Worm (Caenorhabditis elegans): ENCODE measurements around the gene nck-1.

The nck-1 gene

DNA sequence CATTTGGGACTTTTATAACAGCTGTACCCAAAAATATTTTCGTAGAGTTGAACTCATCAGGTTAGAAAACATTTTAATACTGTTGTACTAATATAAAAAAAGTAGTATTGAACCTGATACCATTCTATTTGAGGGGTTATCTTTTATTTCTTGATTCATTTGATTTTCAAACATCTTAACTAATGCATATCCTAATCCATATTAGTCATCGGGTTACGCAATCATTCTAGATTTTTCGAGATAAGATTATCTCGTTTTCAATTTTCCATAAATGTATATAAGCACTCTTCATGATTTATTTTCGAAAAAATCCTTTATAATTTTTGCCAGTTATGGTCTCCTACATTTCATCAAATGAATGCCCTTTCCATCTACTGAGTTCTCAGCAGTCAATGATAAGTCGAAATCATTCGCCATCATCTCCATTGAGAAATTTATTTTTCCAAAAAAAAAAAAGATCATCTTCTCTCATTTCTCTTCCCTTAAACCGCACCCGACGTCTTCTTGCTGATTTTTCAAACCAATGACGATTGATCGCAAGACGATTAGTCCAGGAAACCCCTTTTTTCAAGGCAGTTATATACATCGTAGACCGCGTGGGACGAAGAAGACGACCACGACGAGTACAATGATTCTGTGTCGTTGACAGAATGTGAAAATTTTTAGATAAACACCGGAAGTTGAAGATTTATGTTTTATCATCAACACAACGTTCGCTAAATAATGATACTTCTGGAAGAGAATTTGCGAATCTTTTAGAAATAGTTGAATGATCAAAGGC, 14.6 kb downstream of the nck-1 start:
- TF ChIP-seq tra-4 (tag; optimal IDR thresholded peaks at IDR 0.05) (no peak), B0310.2 (tag; optimal IDR thresholded peaks at IDR 0.05) (no peak), ceh-13 (GFP tag; optimal IDR thresholded peaks at IDR 0.05) (no peak), flt-1 (GFP tag; IDR thresholded peaks at IDR 0.05) (no peak), aly-1 (tag; optimal IDR thresholded peaks at IDR 0.05) (no peak), ama-1 (optimal IDR thresholded peaks at IDR 0.05) (no peak), ceh-36 (tag; optimal IDR thresholded peaks at IDR 0.05) (no peak), ets-7 (tag; optimal IDR thresholded peaks at IDR 0.05) (no peak), hmbx-1 (tag; optimal IDR thresholded peaks at IDR 0.05) (no peak), sea-1 (GFP tag; conservative IDR thresholded peaks at IDR 0.05) (no peak), F13C5.2 (tag; optimal IDR thresholded peaks at IDR 0.05) (no peak)

DNA sequence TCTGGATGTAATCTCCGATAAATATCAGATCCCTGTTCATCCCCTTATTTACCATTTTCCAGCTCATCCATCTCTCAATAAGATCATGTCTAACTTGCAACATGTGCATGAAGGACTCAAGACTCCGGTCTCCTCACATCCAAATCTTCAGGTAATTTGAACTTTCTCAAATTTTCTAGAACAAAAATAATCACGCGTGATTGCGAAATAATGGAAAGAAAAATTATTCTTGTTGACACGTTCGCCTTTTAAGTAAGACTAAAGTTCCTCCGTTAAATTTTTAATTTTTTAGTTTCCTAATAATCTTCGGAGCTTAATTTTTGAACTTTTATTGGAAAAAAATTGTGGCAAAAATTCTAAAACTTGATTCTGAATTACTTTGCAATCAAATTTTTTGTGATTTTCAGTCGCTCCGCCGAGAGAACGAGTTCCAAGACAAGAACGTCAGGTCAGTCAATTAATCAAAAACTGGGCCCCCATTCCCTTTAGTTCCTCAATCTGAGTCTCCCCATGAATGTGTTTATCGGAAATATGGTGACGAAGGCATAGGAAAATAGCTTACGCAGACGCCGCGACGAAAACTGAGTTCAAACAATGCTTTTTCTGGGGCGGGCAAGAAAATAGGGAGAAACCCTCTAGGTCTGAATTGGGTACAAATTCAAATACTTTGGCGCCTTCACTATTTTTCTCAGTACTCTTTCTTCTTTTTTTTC, 15.6 kb downstream of the nck-1 start:
- TF ChIP-seq tbx-11 (GFP tag; IDR thresholded peaks at IDR 0.05) (no peak), flt-1 (GFP tag; IDR thresholded peaks at IDR 0.05) (no peak)

ce11 chrX:4136547-4137311, 16.5 kb downstream of the nck-1 start:
- TF ChIP-seq ets-7 (tag; optimal IDR thresholded peaks at IDR 0.05) = no peak
- no peak for TF ChIP-seq pes-1 (GFP tag; IDR thresholded peaks at IDR 0.05)
- TF ChIP-seq hnd-1 (tag; optimal IDR thresholded peaks at IDR 0.05) = no peak
- no peak for TF ChIP-seq tra-4 (tag; optimal IDR thresholded peaks at IDR 0.05)
- TF ChIP-seq tbx-37 (GFP tag; conservative IDR thresholded peaks at IDR 0.05) = no peak
- TF ChIP-seq flt-1 (GFP tag; IDR thresholded peaks at IDR 0.05) = no peak
- TF ChIP-seq hmbx-1 (tag; optimal IDR thresholded peaks at IDR 0.05) = no peak
- no peak for TF ChIP-seq ceh-36 (tag; optimal IDR thresholded peaks at IDR 0.05)
- TF ChIP-seq F13C5.2 (tag; optimal IDR thresholded peaks at IDR 0.05) = no peak
- no peak for TF ChIP-seq B0310.2 (tag; optimal IDR thresholded peaks at IDR 0.05)
- no peak for TF ChIP-seq sea-1 (GFP tag; conservative IDR thresholded peaks at IDR 0.05)
- TF ChIP-seq ceh-13 (GFP tag; optimal IDR thresholded peaks at IDR 0.05) = no peak
- TF ChIP-seq ama-1 (optimal IDR thresholded peaks at IDR 0.05) = no peak

DNA sequence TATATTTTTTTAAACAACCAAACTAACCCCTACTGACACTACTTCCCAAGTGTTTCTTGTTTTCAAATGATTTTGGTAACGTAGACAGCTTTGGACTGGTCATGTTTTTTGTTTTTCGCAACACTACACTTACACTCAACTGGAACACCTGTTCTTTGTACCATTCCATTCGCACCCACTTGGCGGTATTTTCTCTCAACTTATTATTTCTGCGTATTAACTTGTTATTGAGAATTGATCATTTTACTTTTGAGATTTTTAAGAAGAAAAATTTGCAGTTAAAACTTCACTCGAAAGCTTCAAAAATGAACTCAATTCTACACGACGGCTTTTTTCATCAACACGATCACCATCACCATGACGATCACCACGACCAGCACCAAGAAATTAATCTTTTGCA, 18.4 kb downstream of the nck-1 start, which contains the start of gene ZK470.2:
Gene ZK470.2, plus strand, starts transcription at position 301 of the 400 bp plus-strand sequence.
- TF ChIP-seq tbx-11 (GFP tag; IDR thresholded peaks at IDR 0.05) (no peak), hnd-1 (tag; optimal IDR thresholded peaks at IDR 0.05) (no peak), ceh-13 (GFP tag; optimal IDR thresholded peaks at IDR 0.05) (no peak), flt-1 (GFP tag; IDR thresholded peaks at IDR 0.05) (no peak), hmg-4 (GFP tag; optimal IDR thresholded peaks at IDR 0.05) (no peak), F13C5.2 (tag; optimal IDR thresholded peaks at IDR 0.05) (no peak), B0310.2 (tag; optimal IDR thresholded peaks at IDR 0.05) (no peak)

DNA sequence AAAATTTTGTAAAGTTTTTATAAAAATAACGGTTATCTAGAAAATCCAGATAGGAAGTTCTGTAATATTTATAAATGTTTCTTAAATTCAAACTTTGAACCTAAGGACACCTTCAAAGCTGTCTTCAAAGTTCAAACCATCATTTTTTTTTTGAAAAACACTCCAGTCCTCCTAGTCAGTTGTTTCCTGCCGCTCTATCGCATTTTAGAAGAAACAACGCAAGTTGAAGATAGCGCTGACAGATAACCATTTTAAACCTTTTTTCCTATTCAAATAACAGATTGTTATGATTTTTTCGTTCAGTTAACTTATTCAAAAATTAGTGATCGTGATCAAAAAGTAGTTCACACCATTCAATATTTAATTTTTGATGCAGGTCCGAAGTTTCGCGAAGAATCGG, 19.9 kb downstream of the nck-1 start:
- TF ChIP-seq flt-1 (GFP tag; IDR thresholded peaks at IDR 0.05) (no peak), F13C5.2 (tag; optimal IDR thresholded peaks at IDR 0.05) (no peak), aly-1 (tag; optimal IDR thresholded peaks at IDR 0.05) (no peak), hmbx-1 (tag; optimal IDR thresholded peaks at IDR 0.05) (no peak), scrt-1 (GFP tag; IDR thresholded peaks at IDR 0.05) (no peak), hnd-1 (tag; optimal IDR thresholded peaks at IDR 0.05) (no peak), hmg-4 (GFP tag; optimal IDR thresholded peaks at IDR 0.05) (no peak), ceh-36 (tag; optimal IDR thresholded peaks at IDR 0.05) (no peak), tra-4 (tag; optimal IDR thresholded peaks at IDR 0.05) (no peak)

DNA sequence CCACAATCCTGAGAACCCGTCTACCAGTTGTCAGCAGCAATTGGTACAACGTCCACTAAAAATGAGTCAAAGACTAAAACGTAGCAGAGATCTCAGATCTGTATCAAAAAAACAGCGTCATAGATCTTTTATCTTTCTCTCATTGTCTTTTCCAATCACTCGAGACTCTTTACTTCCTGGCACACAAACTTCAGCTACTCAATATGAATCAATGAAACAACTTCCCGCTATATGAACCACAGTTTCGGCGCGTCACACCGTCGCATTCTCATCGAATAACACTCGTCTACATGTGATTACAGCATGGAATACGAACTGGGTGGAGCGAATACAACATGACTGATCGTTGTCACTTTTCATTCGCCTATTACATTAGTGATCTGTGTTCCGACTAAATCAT, 21.0 kb downstream of the nck-1 start:
- TF ChIP-seq ets-7 (tag; optimal IDR thresholded peaks at IDR 0.05) = no peak
- no peak for TF ChIP-seq pes-1 (GFP tag; IDR thresholded peaks at IDR 0.05)
- no peak for TF ChIP-seq tbx-37 (GFP tag; conservative IDR thresholded peaks at IDR 0.05)
- no peak for TF ChIP-seq hmg-4 (GFP tag; optimal IDR thresholded peaks at IDR 0.05)
- no peak for TF ChIP-seq ama-1 (optimal IDR thresholded peaks at IDR 0.05)
- TF ChIP-seq tbx-11 (GFP tag; IDR thresholded peaks at IDR 0.05) = no peak
- no peak for TF ChIP-seq flt-1 (GFP tag; IDR thresholded peaks at IDR 0.05)
- TF ChIP-seq ceh-13 (GFP tag; optimal IDR thresholded peaks at IDR 0.05) = no peak
- TF ChIP-seq scrt-1 (GFP tag; IDR thresholded peaks at IDR 0.05) = no peak
- TF ChIP-seq ceh-36 (tag; optimal IDR thresholded peaks at IDR 0.05) = no peak
- TF ChIP-seq F13C5.2 (tag; optimal IDR thresholded peaks at IDR 0.05) = no peak
- no peak for TF ChIP-seq aly-1 (tag; optimal IDR thresholded peaks at IDR 0.05)
- no peak for TF ChIP-seq sea-1 (GFP tag; conservative IDR thresholded peaks at IDR 0.05)
- no peak for TF ChIP-seq hnd-1 (tag; optimal IDR thresholded peaks at IDR 0.05)

DNA sequence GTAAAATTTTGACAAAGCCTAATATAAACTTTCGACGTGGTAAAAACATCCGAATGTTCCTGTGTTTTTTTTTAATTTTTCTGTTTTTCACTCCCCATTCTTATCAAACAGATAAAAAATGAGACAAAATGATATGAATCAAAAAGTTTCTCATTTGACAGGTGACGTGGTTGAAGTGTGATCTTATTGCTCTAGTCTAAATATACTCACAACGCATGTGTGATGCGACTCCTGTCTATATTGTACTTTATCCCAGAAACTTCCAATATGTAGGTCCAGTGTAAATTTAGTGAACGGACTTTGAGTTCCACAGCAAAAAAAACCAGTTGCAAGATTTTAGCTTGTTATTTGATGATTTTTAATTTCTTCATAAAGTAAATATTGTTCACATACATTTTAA, 21.9 kb downstream of the nck-1 start:
- TF ChIP-seq hnd-1 (tag; optimal IDR thresholded peaks at IDR 0.05) (no peak), flt-1 (GFP tag; IDR thresholded peaks at IDR 0.05) (no peak), tbx-11 (GFP tag; IDR thresholded peaks at IDR 0.05) (no peak), ets-7 (tag; optimal IDR thresholded peaks at IDR 0.05) (no peak), hmg-4 (GFP tag; optimal IDR thresholded peaks at IDR 0.05) (no peak), sea-1 (GFP tag; conservative IDR thresholded peaks at IDR 0.05) (no peak), pes-1 (GFP tag; IDR thresholded peaks at IDR 0.05) (no peak), tra-4 (tag; optimal IDR thresholded peaks at IDR 0.05) (no peak), aly-1 (tag; optimal IDR thresholded peaks at IDR 0.05) (no peak), ceh-13 (GFP tag; optimal IDR thresholded peaks at IDR 0.05) (no peak), F13C5.2 (tag; optimal IDR thresholded peaks at IDR 0.05) (no peak), ama-1 (optimal IDR thresholded peaks at IDR 0.05) (no peak), scrt-1 (GFP tag; IDR thresholded peaks at IDR 0.05) (no peak), hmbx-1 (tag; optimal IDR thresholded peaks at IDR 0.05) (no peak)
